Fruit fly (Drosophila melanogaster) whole organism, wandering third instar larva: ENCODE measurements around the gene CG11893.

Experiments
- Hr78 ChIP-seq: fragments of >200 bp; optimal IDR thresholded peaks from 2 replicates; lab custom pipeline; 2017; ENCODE audit warnings: missing biosample characterization, missing genetic modification characterization
- psq ChIP-seq: fragments of 200-800 bp; sonication (Bioruptor generic); optimal IDR thresholded peaks from 3 replicates; lab custom pipeline; 2017; ENCODE audit warnings: missing biosample characterization, mild to moderate bottlenecking, missing genetic modification characterization, moderate library complexity

- no peak for TF ChIP-seq Hr78
- TF ChIP-seq psq = no peak
Measured at dm6 chr3R:25281165-25281564, 8.5 kb upstream of the CG11893 start, which contains the start of gene CG11892.
